Fruit fly (Drosophila melanogaster) whole organism, larva: ENCODE measurements around the gene CG18747.

ENCODE experiments used
- noc ChIP-seq: fragments of 200-800 bp; sonication (Bioruptor generic); optimal IDR thresholded peaks from 3 replicates; lab custom pipeline; 2019; ENCODE audit warnings: missing biosample characterization, mild to moderate bottlenecking, missing genetic modification characterization, moderate library complexity

Gene CG18747

dm6 chr3R:7771656-7772055 lies 11.6 kb downstream of the CG18747 start, which contains the start of gene CG11286:
Gene CG11286, minus strand, starts transcription at chr3R:7771756.
- no peak for TF ChIP-seq noc (tag; lab: Kevin White, UChicago)

dm6 chr3R:7760970-7761558 lies 22.2 kb downstream of the CG18747 start:
- no peak for TF ChIP-seq noc (tag; lab: Kevin White, UChicago)

- no peak for TF ChIP-seq noc (tag; lab: Kevin White, UChicago)
Observed at dm6 chr3R:7759486-7759885, 23.8 kb downstream of the CG18747 start, which contains the start of gene Sp7. Gene Sp7, plus strand, starts transcription at chr3R:7759786.

dm6 chr3R:7757822-7758221 lies 25.4 kb downstream of the CG18747 start, which contains the start of gene CG10919:
Gene CG10919, plus strand, starts transcription at chr3R:7758122.
- no peak for TF ChIP-seq noc (tag; lab: Kevin White, UChicago)

dm6 chr3R:7753518-7753917 lies 29.7 kb downstream of the CG18747 start:
- no peak for TF ChIP-seq noc (tag; lab: Kevin White, UChicago)

dm6 chr3R:7749993-7750392 lies 33.3 kb downstream of the CG18747 start, which contains the start of gene pyd3:
Gene pyd3, minus strand, starts transcription at chr3R:7750079.
- no peak for TF ChIP-seq noc (tag; lab: Kevin White, UChicago)

- TF ChIP-seq noc (tag; lab: Kevin White, UChicago) = no peak
Observed at dm6 chr3R:7739463-7739862, 43.8 kb downstream of the CG18747 start, which contains the start of gene CG43254. Gene CG43254, minus strand, starts transcription at chr3R:7739563.
